Worm (Caenorhabditis elegans) whole organism, L2 larva: ENCODE results near the gene R05H11.1.

Source experiments
- C34F6.9 ChIP-seq: fragments of 150-350 bp; optimal IDR thresholded peaks from 2 replicates; lab custom pipeline; 2014; ENCODE audit warnings: missing biosample characterization, missing genetic modification characterization
- F13H6.1 ChIP-seq: sonication (generic microtip); optimal IDR thresholded peaks from 2 replicates; lab custom pipeline; 2016; ENCODE audit warnings: missing genetic modification characterization, missing compliant biosample characterization
- Y55F3AM.14 ChIP-seq: fragments of 200-800 bp; sonication (Bioruptor generic); optimal IDR thresholded peaks from 2 replicates; lab custom pipeline; 2018; ENCODE audit warnings: mild to moderate bottlenecking, missing genetic modification characterization, missing compliant biosample characterization
- ZK546.5 ChIP-seq: sonication (generic microtip); optimal IDR thresholded peaks from 2 replicates; lab custom pipeline; 2017; ENCODE audit warnings: missing biosample characterization, missing genetic modification characterization
- alr-1 ChIP-seq: fragments of 150-350 bp; optimal IDR thresholded peaks from 2 replicates; lab custom pipeline; 2014; ENCODE audit warnings: missing biosample characterization, missing genetic modification characterization
- aly-2 ChIP-seq: fragments of 150-350 bp; optimal IDR thresholded peaks from 2 replicates; lab custom pipeline; 2014; ENCODE audit warnings: missing biosample characterization, missing genetic modification characterization
- ama-1 ChIP-seq: fragments of 150-350 bp; optimal IDR thresholded peaks from 2 replicates; lab custom pipeline; 2018; ENCODE audit warnings: inconsistent platforms
- blmp-1 ChIP-seq: sonication (generic microtip); optimal IDR thresholded peaks from 2 replicates; lab custom pipeline; 2017; ENCODE audit warnings: missing genetic modification characterization, mild to moderate bottlenecking, missing compliant biosample characterization, antibody characterized with exemption, moderate library complexity; ENCODE audit not compliant: insufficient read depth
- ceh-16 ChIP-seq: fragments of 150-350 bp; optimal IDR thresholded peaks from 2 replicates; lab custom pipeline; 2014; ENCODE audit warnings: missing biosample characterization, missing genetic modification characterization
- crh-2 ChIP-seq: sonication (generic microtip); optimal IDR thresholded peaks from 2 replicates; lab custom pipeline; 2017; ENCODE audit warnings: missing biosample characterization, missing genetic modification characterization
- dmd-4 ChIP-seq: sonication (generic microtip); optimal IDR thresholded peaks from 2 replicates; lab custom pipeline; 2017; ENCODE audit warnings: missing biosample characterization, missing genetic modification characterization
- egl-27 ChIP-seq: sonication (generic microtip); optimal IDR thresholded peaks from 3 replicates; lab custom pipeline; 2017; ENCODE audit warnings: missing biosample characterization, missing genetic modification reagents, missing genetic modification characterization
- elt-3 ChIP-seq: sonication (generic microtip); optimal IDR thresholded peaks from 2 replicates; lab custom pipeline; 2017; ENCODE audit warnings: missing biosample characterization, missing genetic modification characterization
- fos-1 ChIP-seq: fragments of 150-350 bp; optimal IDR thresholded peaks from 2 replicates; lab custom pipeline; 2014; ENCODE audit warnings: missing biosample characterization, missing genetic modification characterization
- gmeb-1 ChIP-seq: fragments of 150-350 bp; optimal IDR thresholded peaks from 2 replicates; lab custom pipeline; 2014; ENCODE audit warnings: missing biosample characterization, missing genetic modification characterization
- lin-13 ChIP-seq: fragments of 150-350 bp; optimal IDR thresholded peaks from 2 replicates; lab custom pipeline; 2014; ENCODE audit warnings: missing biosample characterization, missing genetic modification reagents, missing genetic modification characterization
- lsy-2 ChIP-seq, 2 experiments: fragments of 150-350 bp in 1 of 2; sonication (generic microtip) in 1 of 2; optimal IDR thresholded peaks; 2 replicates each; lab custom pipeline; 2014 to 2017; ENCODE audit warnings: missing biosample characterization in 2 of 2, missing genetic modification characterization in 2 of 2
- mab-5 ChIP-seq: fragments of 150-350 bp; optimal IDR thresholded peaks from 2 replicates; lab custom pipeline; 2014; ENCODE audit warnings: missing biosample characterization, missing genetic modification characterization
- mbf-1 ChIP-seq: sonication (generic microtip); optimal IDR thresholded peaks from 2 replicates; lab custom pipeline; 2017; ENCODE audit warnings: missing biosample characterization, missing genetic modification characterization
- mdl-1 ChIP-seq, 2 experiments: fragments of 150-350 bp in 1 of 2; sonication (generic microtip) in 1 of 2; optimal IDR thresholded peaks; 2 replicates each; lab custom pipeline; 2017; ENCODE audit warnings: missing biosample characterization in 2 of 2, missing genetic modification characterization in 2 of 2
- nhr-10 ChIP-seq: sonication (generic microtip); optimal IDR thresholded peaks from 2 replicates; lab custom pipeline; 2017; ENCODE audit warnings: missing biosample characterization, missing genetic modification characterization
- nhr-12 ChIP-seq: fragments of 150-350 bp; optimal IDR thresholded peaks from 2 replicates; lab custom pipeline; 2014; ENCODE audit warnings: missing biosample characterization, missing genetic modification characterization
- nhr-129 ChIP-seq: fragments of 150-350 bp; optimal IDR thresholded peaks from 2 replicates; lab custom pipeline; 2014; ENCODE audit warnings: missing biosample characterization, missing genetic modification characterization
- nhr-21 ChIP-seq: fragments of 150-350 bp; optimal IDR thresholded peaks from 2 replicates; lab custom pipeline; 2014; ENCODE audit warnings: missing biosample characterization, missing genetic modification characterization
- nhr-23 ChIP-seq: fragments of 150-350 bp; optimal IDR thresholded peaks from 2 replicates; lab custom pipeline; 2014; ENCODE audit warnings: missing biosample characterization, missing genetic modification reagents, missing genetic modification characterization
- nhr-237 ChIP-seq: fragments of 150-350 bp; optimal IDR thresholded peaks from 2 replicates; lab custom pipeline; 2014; ENCODE audit warnings: missing biosample characterization, missing genetic modification characterization
- nhr-25 ChIP-seq: fragments of 150-350 bp; sonication (generic microtip); optimal IDR thresholded peaks from 3 replicates; lab custom pipeline; 2014; ENCODE audit warnings: missing biosample characterization, missing genetic modification characterization
- peb-1 ChIP-seq: fragments of 150-350 bp; optimal IDR thresholded peaks from 2 replicates; lab custom pipeline; 2014; ENCODE audit warnings: missing biosample characterization, missing genetic modification characterization
- skn-1 ChIP-seq: sonication (generic microtip); optimal IDR thresholded peaks from 2 replicates; lab custom pipeline; 2017; ENCODE audit warnings: missing biosample characterization, missing genetic modification characterization
- sma-3 ChIP-seq: sonication (generic microtip); optimal IDR thresholded peaks from 2 replicates; lab custom pipeline; 2016; ENCODE audit warnings: missing genetic modification reagents, missing genetic modification characterization, missing compliant biosample characterization
- sma-9 ChIP-seq, 2 experiments: fragments of 150-350 bp in 1 of 2; sonication (generic microtip) in 1 of 2; optimal IDR thresholded peaks; 2 replicates each; lab custom pipeline; 2014 to 2016; ENCODE audit warnings: missing genetic modification characterization in 2 of 2, mild to moderate bottlenecking in 1 of 2, missing biosample characterization in 1 of 2, missing compliant biosample characterization in 1 of 2, missing genetic modification reagents in 1 of 2, moderate library complexity in 1 of 2
- snpc-4 ChIP-seq: fragments of 150-350 bp; optimal IDR thresholded peaks from 2 replicates; lab custom pipeline; 2014; ENCODE audit warnings: missing biosample characterization, missing genetic modification characterization
- unc-62 ChIP-seq: fragments of 150-350 bp; optimal IDR thresholded peaks from 2 replicates; lab custom pipeline; 2014; ENCODE audit warnings: missing biosample characterization, missing genetic modification reagents, missing genetic modification characterization
- zag-1 ChIP-seq: fragments of 150-350 bp; optimal IDR thresholded peaks from 2 replicates; lab custom pipeline; 2014; ENCODE audit warnings: missing biosample characterization, missing genetic modification characterization
- ztf-1 ChIP-seq: fragments of 200-800 bp; sonication (Bioruptor generic); conservative IDR thresholded peaks from 2 replicates; pipeline ENCODE4 v1.3.6; 2022; ENCODE audit warnings: missing genetic modification characterization, missing compliant biosample characterization
- ztf-11 ChIP-seq: sonication (generic microtip); optimal IDR thresholded peaks from 2 replicates; lab custom pipeline; 2017; ENCODE audit warnings: missing biosample characterization, missing genetic modification characterization
- ztf-4 ChIP-seq: fragments of 150-350 bp; optimal IDR thresholded peaks from 2 replicates; lab custom pipeline; 2014; ENCODE audit warnings: missing biosample characterization, missing genetic modification characterization

Gene R05H11.1

DNA sequence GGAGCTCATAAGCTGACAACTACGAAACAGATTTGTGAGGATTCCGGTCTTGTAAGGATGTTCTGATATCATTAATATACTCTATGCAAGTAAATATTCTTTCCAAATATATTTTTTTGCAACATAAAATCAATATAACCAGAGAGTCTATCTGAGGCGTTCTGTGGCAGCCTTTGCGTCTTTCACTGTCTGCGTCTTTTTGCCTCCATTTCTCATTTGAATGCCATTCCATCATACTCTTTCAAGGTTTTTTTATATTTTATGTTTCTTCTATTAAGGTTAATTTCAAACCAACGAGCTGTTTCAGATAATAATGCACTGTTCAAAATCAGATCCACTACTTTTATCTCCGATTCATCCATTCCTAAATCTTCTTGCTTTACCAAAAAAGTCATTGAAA, at the start of gene R05H11.1:
Gene R05H11.1 (plus strand): TSS at position 301 of the 400 bp plus-strand sequence.
- TF ChIP-seq unc-62 (GFP tag; lab: Kevin White, UChicago) (no peak), ztf-11 (tag; lab: Kevin White, UChicago) (no peak)

DNA sequence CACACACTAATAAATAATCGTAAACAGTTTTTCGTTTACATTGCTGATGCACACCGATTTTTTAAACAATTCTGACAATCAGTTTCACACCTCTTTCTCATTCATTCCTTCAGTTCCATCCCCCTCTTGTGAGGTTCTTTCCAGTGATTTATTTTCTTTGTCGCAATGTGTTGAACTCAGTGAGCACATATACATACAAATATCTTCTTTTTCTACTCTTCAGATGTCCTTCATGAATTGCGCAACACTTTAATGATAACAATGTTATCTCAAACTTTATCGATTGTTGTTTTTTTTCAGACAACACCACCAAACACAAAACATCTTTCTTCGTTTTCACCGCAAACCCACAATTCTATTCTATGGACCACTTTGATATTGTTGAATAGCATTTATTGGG, 49.4 kb upstream of the R05H11.1 start, which contains the start of gene dig-1:
Gene dig-1 (plus strand): TSS at position 301 of the 400 bp plus-strand sequence.
- TF ChIP-seq aly-2 (tag; lab: Kevin White, UChicago): no peak
- no peak for TF ChIP-seq unc-62 (GFP tag; lab: Kevin White, UChicago)
- no peak for TF ChIP-seq alr-1 (tag; lab: Kevin White, UChicago)
- TF ChIP-seq peb-1: no peak
- TF ChIP-seq Y55F3AM.14 (GFP tag; lab: Kevin White, UChicago): no peak
- TF ChIP-seq nhr-12 (tag; lab: Kevin White, UChicago): no peak
- TF ChIP-seq ztf-11 (tag; lab: Kevin White, UChicago): no peak

ce11 chrIII:6746668-6747067, 48.8 kb upstream of the R05H11.1 start:
- no peak for TF ChIP-seq ama-1 (lab: Kevin White, UChicago)
- no peak for TF ChIP-seq blmp-1 (tag; lab: Kevin White, UChicago)
- TF ChIP-seq nhr-25: no peak
- no peak for TF ChIP-seq ZK546.5 (tag; lab: Kevin White, UChicago)
- TF ChIP-seq C34F6.9: no peak
- no peak for TF ChIP-seq mdl-1 (tag; optimal IDR thresholded peaks at IDR 0.05; lab: Kevin White, UChicago)
- no peak for TF ChIP-seq F13H6.1
- no peak for TF ChIP-seq elt-3 (tag; lab: Kevin White, UChicago)
- no peak for TF ChIP-seq mbf-1 (tag; lab: Kevin White, UChicago)
- TF ChIP-seq ztf-1: no peak
- no peak for TF ChIP-seq nhr-129 (tag; lab: Kevin White, UChicago)
- no peak for TF ChIP-seq mab-5 (tag; lab: Kevin White, UChicago)
- TF ChIP-seq ztf-4: no peak
- no peak for TF ChIP-seq nhr-237 (tag; lab: Kevin White, UChicago)
- TF ChIP-seq snpc-4 (tag; lab: Kevin White, UChicago): no peak
- TF ChIP-seq aly-2 (tag; lab: Kevin White, UChicago): no peak
- no peak for TF ChIP-seq nhr-12 (tag; lab: Kevin White, UChicago)
- TF ChIP-seq, all 48 proteins: peak for 0

DNA sequence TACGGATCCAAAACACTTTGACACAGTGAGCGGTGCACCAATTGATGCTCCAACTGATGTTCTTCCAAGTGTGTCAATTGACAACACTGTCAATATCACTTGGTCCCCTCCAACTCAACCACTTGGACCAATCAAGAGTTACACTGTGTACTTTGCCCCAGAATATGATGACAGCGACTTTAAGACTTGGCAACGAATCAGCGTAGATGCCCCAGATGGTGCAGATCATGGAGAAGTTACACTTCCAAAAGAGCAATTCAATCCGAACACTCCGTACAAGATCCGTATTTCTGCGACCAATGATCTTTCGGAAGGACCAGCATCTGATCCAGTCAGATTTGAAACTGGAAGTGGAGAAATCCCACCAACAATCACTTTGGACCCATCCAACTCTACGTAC, 42.8 kb upstream of the R05H11.1 start:
- TF ChIP-seq zag-1 (tag; lab: Kevin White, UChicago) (no peak), lin-13 (GFP tag; lab: Kevin White, UChicago) (no peak), dmd-4 (tag; lab: Kevin White, UChicago) (no peak), mdl-1 (tag; optimal IDR thresholded peaks at IDR 0.05; lab: Kevin White, UChicago) (no peak)

- no peak for TF ChIP-seq nhr-23 (tag; lab: Kevin White, UChicago)
- TF ChIP-seq nhr-10 (tag; lab: Kevin White, UChicago): no peak
- no peak for TF ChIP-seq egl-27
- TF ChIP-seq mbf-1 (tag; lab: Kevin White, UChicago): no peak
- no peak for TF ChIP-seq skn-1 (tag; lab: Kevin White, UChicago)
- TF ChIP-seq ztf-4: no peak
- no peak for TF ChIP-seq blmp-1 (tag; lab: Kevin White, UChicago)
- TF ChIP-seq mab-5 (tag; lab: Kevin White, UChicago): no peak
Measured at ce11 chrIII:6756769-6757168, 38.7 kb upstream of the R05H11.1 start.

- peak; percentile 36 for TF ChIP-seq blmp-1 (tag; lab: Kevin White, UChicago)
- TF ChIP-seq ama-1 (lab: Kevin White, UChicago): no peak
- TF ChIP-seq skn-1 (tag; lab: Kevin White, UChicago): no peak
- TF ChIP-seq lsy-2 (tag; optimal IDR thresholded peaks at IDR 0.05; lab: Kevin White, UChicago): peak in 1 of 2 experiments; percentile 31
- TF ChIP-seq crh-2 (tag; lab: Kevin White, UChicago): peak; percentile 36
- TF ChIP-seq sma-3 (GFP tag; lab: Kevin White, UChicago): peak; percentile 80
- peak; percentile 41 for TF ChIP-seq sma-9 (GFP tag; optimal IDR thresholded peaks at IDR 0.05; lab: Kevin White, UChicago)
- no peak for TF ChIP-seq sma-9 (tag; optimal IDR thresholded peaks at IDR 0.05; lab: Kevin White, UChicago)
- peak; percentile 49 for TF ChIP-seq nhr-21 (tag; lab: Kevin White, UChicago)
- peak; percentile 58 for TF ChIP-seq gmeb-1 (tag; lab: Kevin White, UChicago)
- TF ChIP-seq ceh-16 (tag; lab: Kevin White, UChicago): peak; percentile 29
- peak; percentile 27 for TF ChIP-seq fos-1 (tag; lab: Kevin White, UChicago)
Measured at ce11 chrIII:6797965-6798364, 2.5 kb downstream of the R05H11.1 start, which contains the start of gene R05H11.2. Gene R05H11.2, plus strand, starts transcription at chrIII:6798297.
